Worm (Caenorhabditis elegans) whole organism, late embryonic: ENCODE measurements around the gene T17H7.7.

Experiments used
- C38D4.7 ChIP-seq: fragments of 200-800 bp; sonication (Bioruptor generic); optimal IDR thresholded peaks from 2 replicates; lab custom pipeline; 2018; ENCODE audit warnings: mild to moderate bottlenecking, missing genetic modification characterization, moderate library complexity, missing compliant biosample characterization
- F13H6.1 ChIP-seq: sonication (generic microtip); optimal IDR thresholded peaks from 2 replicates; lab custom pipeline; 2016; ENCODE audit warnings: missing genetic modification characterization, missing compliant biosample characterization
- K02D7.2 ChIP-seq: sonication (generic microtip); optimal IDR thresholded peaks from 2 replicates; lab custom pipeline; 2017; ENCODE audit warnings: mild to moderate bottlenecking, missing genetic modification characterization, missing compliant biosample characterization
- ama-1 ChIP-seq: fragments of 150-350 bp; optimal IDR thresholded peaks from 2 replicates; lab custom pipeline; 2014
- ceh-18 ChIP-seq: sonication (generic microtip); optimal IDR thresholded peaks from 2 replicates; lab custom pipeline; 2016; ENCODE audit warnings: missing genetic modification characterization, missing compliant biosample characterization
- ceh-2 ChIP-seq: sonication (generic microtip); optimal IDR thresholded peaks from 2 replicates; lab custom pipeline; 2016; ENCODE audit warnings: missing genotype, missing genetic modification characterization, missing compliant biosample characterization
- ceh-24 ChIP-seq: sonication (generic microtip); optimal IDR thresholded peaks from 2 replicates; lab custom pipeline; 2016; ENCODE audit warnings: mild to moderate bottlenecking, missing genetic modification characterization, missing compliant biosample characterization
- ceh-30 ChIP-seq: fragments of 150-350 bp; optimal IDR thresholded peaks from 2 replicates; lab custom pipeline; 2014; ENCODE audit warnings: missing biosample characterization, missing genetic modification characterization
- ceh-31 ChIP-seq: sonication (generic microtip); optimal IDR thresholded peaks from 2 replicates; lab custom pipeline; 2016; ENCODE audit warnings: missing genetic modification characterization, missing compliant biosample characterization
- ceh-34 ChIP-seq: sonication (generic microtip); optimal IDR thresholded peaks from 2 replicates; lab custom pipeline; 2016; ENCODE audit warnings: mild to moderate bottlenecking, missing genetic modification characterization, missing compliant biosample characterization
- ceh-48 ChIP-seq: sonication (generic microtip); optimal IDR thresholded peaks from 2 replicates; lab custom pipeline; 2016; ENCODE audit warnings: missing genetic modification characterization, inconsistent platforms, missing compliant biosample characterization
- ceh-9 ChIP-seq: sonication (generic microtip); optimal IDR thresholded peaks from 2 replicates; lab custom pipeline; 2016; ENCODE audit warnings: mild to moderate bottlenecking, missing genetic modification characterization, inconsistent platforms, missing compliant biosample characterization
- dmd-4 ChIP-seq: sonication (generic microtip); optimal IDR thresholded peaks from 2 replicates; lab custom pipeline; 2016; ENCODE audit warnings: borderline replicate concordance, missing genetic modification characterization, missing compliant biosample characterization
- dve-1 ChIP-seq: sonication (generic microtip); optimal IDR thresholded peaks from 2 replicates; lab custom pipeline; 2017; ENCODE audit warnings: antibody characterized with exemption, mild to moderate bottlenecking, missing genetic modification characterization, missing compliant biosample characterization
- elt-4 ChIP-seq: sonication (generic microtip); optimal IDR thresholded peaks from 2 replicates; lab custom pipeline; 2016; ENCODE audit warnings: missing genetic modification characterization, missing compliant biosample characterization
- ets-4 ChIP-seq: sonication (generic microtip); optimal IDR thresholded peaks from 2 replicates; lab custom pipeline; 2016; ENCODE audit warnings: missing genetic modification characterization, missing compliant biosample characterization
- eyg-1 ChIP-seq: sonication (generic microtip); optimal IDR thresholded peaks from 2 replicates; lab custom pipeline; 2016; ENCODE audit warnings: missing genotype, missing genetic modification characterization, missing compliant biosample characterization
- fax-1 ChIP-seq: sonication (generic microtip); optimal IDR thresholded peaks from 2 replicates; lab custom pipeline; 2016; ENCODE audit warnings: missing genotype, missing genetic modification characterization, missing compliant biosample characterization
- gmeb-2 ChIP-seq: sonication (generic microtip); optimal IDR thresholded peaks from 2 replicates; lab custom pipeline; 2016; ENCODE audit warnings: missing genetic modification characterization, inconsistent platforms, missing compliant biosample characterization
- hlh-13 ChIP-seq: fragments of 200-800 bp; sonication (Bioruptor generic); optimal IDR thresholded peaks from 2 replicates; lab custom pipeline; 2018; ENCODE audit warnings: mild to moderate bottlenecking, missing genetic modification characterization, missing compliant biosample characterization
- hlh-30 ChIP-seq: sonication (generic microtip); optimal IDR thresholded peaks from 2 replicates; lab custom pipeline; 2017; ENCODE audit warnings: antibody characterized with exemption, missing genetic modification characterization, missing compliant biosample characterization; ENCODE audit not compliant: insufficient read depth
- lim-6 ChIP-seq: sonication (generic microtip); optimal IDR thresholded peaks from 2 replicates; lab custom pipeline; 2016; ENCODE audit warnings: missing genetic modification characterization, missing compliant biosample characterization
- madf-2 ChIP-seq: sonication (generic microtip); optimal IDR thresholded peaks from 2 replicates; lab custom pipeline; 2017; ENCODE audit warnings: missing genetic modification characterization, missing compliant biosample characterization
- nhr-11 ChIP-seq: fragments of 150-350 bp; optimal IDR thresholded peaks from 2 replicates; lab custom pipeline; 2014; ENCODE audit warnings: missing biosample characterization, missing genetic modification characterization
- nhr-232 ChIP-seq: sonication (generic microtip); optimal IDR thresholded peaks from 2 replicates; lab custom pipeline; 2016; ENCODE audit warnings: missing genetic modification characterization, missing compliant biosample characterization
- pat-9 ChIP-seq: fragments of 200-800 bp; sonication (Bioruptor generic); optimal IDR thresholded peaks from 2 replicates; lab custom pipeline; 2018; ENCODE audit warnings: mild to moderate bottlenecking, missing genetic modification characterization, moderate library complexity, missing compliant biosample characterization
- pax-1 ChIP-seq: fragments of 150-350 bp; optimal IDR thresholded peaks from 2 replicates; lab custom pipeline; 2014; ENCODE audit warnings: missing biosample characterization, missing genetic modification characterization
- pqm-1 ChIP-seq: sonication (generic microtip); optimal IDR thresholded peaks from 2 replicates; lab custom pipeline; 2016; ENCODE audit warnings: missing genetic modification characterization, missing compliant biosample characterization
- ref-2 ChIP-seq: sonication (generic microtip); optimal IDR thresholded peaks from 2 replicates; lab custom pipeline; 2016; ENCODE audit warnings: missing genetic modification characterization, missing compliant biosample characterization
- sdc-2 ChIP-seq: sonication (generic microtip); optimal IDR thresholded peaks from 2 replicates; lab custom pipeline; 2016; ENCODE audit warnings: missing genotype, missing genetic modification characterization, missing compliant biosample characterization
- sox-2 ChIP-seq: fragments of 200-800 bp; sonication (Bioruptor generic); IDR thresholded peaks from 2 replicates; pipeline ENCODE4 v1.3.6; 2022; ENCODE audit warnings: missing genetic modification reagents, missing genetic modification characterization, missing compliant biosample characterization
- syd-9 ChIP-seq: sonication (generic microtip); optimal IDR thresholded peaks from 2 replicates; lab custom pipeline; 2016; ENCODE audit warnings: mild to moderate bottlenecking, missing genetic modification characterization, moderate library complexity, missing compliant biosample characterization
- tbx-2 ChIP-seq: sonication (generic microtip); optimal IDR thresholded peaks from 2 replicates; lab custom pipeline; 2016; ENCODE audit warnings: missing genetic modification characterization, missing compliant biosample characterization
- tbx-7 ChIP-seq: sonication (generic microtip); optimal IDR thresholded peaks from 2 replicates; lab custom pipeline; 2016; ENCODE audit warnings: missing genotype, missing genetic modification characterization, missing compliant biosample characterization
- unc-42 ChIP-seq: sonication (generic microtip); optimal IDR thresholded peaks from 2 replicates; lab custom pipeline; 2016; ENCODE audit warnings: missing genotype, missing genetic modification characterization, missing compliant biosample characterization
- unc-55 ChIP-seq: sonication (generic microtip); optimal IDR thresholded peaks from 2 replicates; lab custom pipeline; 2017; ENCODE audit warnings: missing biosample characterization, missing genetic modification reagents, missing genetic modification characterization
- unc-86 ChIP-seq: sonication (generic microtip); optimal IDR thresholded peaks from 2 replicates; lab custom pipeline; 2016; ENCODE audit warnings: missing genetic modification characterization, missing compliant biosample characterization

Gene T17H7.7

ce11 chrIII:757981-758380, at the start of gene T17H7.7:
Gene T17H7.7, minus strand, starts transcription at chrIII:758081.
- no peak for TF ChIP-seq gmeb-2 (tag; lab: Kevin White, UChicago)
- no peak for TF ChIP-seq lim-6 (tag; lab: Kevin White, UChicago)
- TF ChIP-seq ceh-18 (tag; lab: Kevin White, UChicago) = no peak
- no peak for TF ChIP-seq sox-2 (GFP tag; lab: Robert Waterston, UW)
- TF ChIP-seq unc-86 = no peak
- TF ChIP-seq ref-2 (tag; lab: Kevin White, UChicago) = no peak
- no peak for TF ChIP-seq tbx-7 (tag; lab: Kevin White, UChicago)
- no peak for TF ChIP-seq unc-55 (GFP tag; lab: Kevin White, UChicago)
- TF ChIP-seq C38D4.7 (GFP tag; lab: Kevin White, UChicago) = no peak
- no peak for TF ChIP-seq syd-9 (tag; lab: Kevin White, UChicago)
- no peak for TF ChIP-seq ceh-31 (tag; lab: Kevin White, UChicago)
- TF ChIP-seq tbx-2 (tag; lab: Kevin White, UChicago) = no peak
- no peak for TF ChIP-seq F13H6.1 (tag; lab: Kevin White, UChicago)
- TF ChIP-seq nhr-11 (tag; lab: Kevin White, UChicago) = no peak
- no peak for TF ChIP-seq hlh-30 (tag; lab: Kevin White, UChicago)
- no peak for TF ChIP-seq pqm-1 (tag; lab: Kevin White, UChicago)
- no peak for TF ChIP-seq ceh-30 (tag; lab: Kevin White, UChicago)
- no peak for TF ChIP-seq ceh-34 (tag; lab: Kevin White, UChicago)
- TF ChIP-seq eyg-1 (tag; lab: Kevin White, UChicago) = no peak

ce11 chrIII:802041-802440, 44.2 kb upstream of the T17H7.7 start:
- TF ChIP-seq pax-1 (tag; lab: Kevin White, UChicago) = no peak
- TF ChIP-seq nhr-11 (tag; lab: Kevin White, UChicago) = no peak
- TF ChIP-seq nhr-232 (tag; lab: Kevin White, UChicago) = no peak
- no peak for TF ChIP-seq ceh-24 (tag; lab: Kevin White, UChicago)
- TF ChIP-seq dve-1 (tag; lab: Kevin White, UChicago) = no peak
- TF ChIP-seq ceh-31 (tag; lab: Kevin White, UChicago) = no peak
- TF ChIP-seq sdc-2 (tag; lab: Kevin White, UChicago) = no peak
- TF ChIP-seq ceh-48 (tag; lab: Kevin White, UChicago) = no peak
- TF ChIP-seq ref-2 (tag; lab: Kevin White, UChicago) = no peak
- TF ChIP-seq hlh-13 (GFP tag; lab: Kevin White, UChicago) = no peak
- no peak for TF ChIP-seq ceh-2 (tag; lab: Kevin White, UChicago)
- no peak for TF ChIP-seq gmeb-2 (tag; lab: Kevin White, UChicago)
- no peak for TF ChIP-seq pat-9 (tag; lab: Kevin White, UChicago)
- no peak for TF ChIP-seq unc-42
- no peak for TF ChIP-seq ceh-9 (tag; lab: Kevin White, UChicago)
- TF ChIP-seq unc-86 = no peak
- TF ChIP-seq elt-4 = no peak
- no peak for TF ChIP-seq madf-2 (tag; lab: Kevin White, UChicago)
- TF ChIP-seq ama-1 (lab: Kevin White, UChicago) = no peak

- TF ChIP-seq ets-4 (tag; lab: Kevin White, UChicago) (no peak), ceh-48 (tag; lab: Kevin White, UChicago) (no peak), lim-6 (tag; lab: Kevin White, UChicago) (no peak), C38D4.7 (GFP tag; lab: Kevin White, UChicago) (no peak), F13H6.1 (tag; lab: Kevin White, UChicago) (no peak), K02D7.2 (tag; lab: Kevin White, UChicago) (no peak), fax-1 (tag; lab: Kevin White, UChicago) (no peak), dmd-4 (tag; lab: Kevin White, UChicago) (no peak), pat-9 (tag; lab: Kevin White, UChicago) (no peak)
These were observed 39.6 kb upstream of the T17H7.7 start for ce11 chrIII:797507-797906.
